Fruit fly (Drosophila melanogaster): Measurements from ENCODE around the gene rod.

Gene rod

DNA sequence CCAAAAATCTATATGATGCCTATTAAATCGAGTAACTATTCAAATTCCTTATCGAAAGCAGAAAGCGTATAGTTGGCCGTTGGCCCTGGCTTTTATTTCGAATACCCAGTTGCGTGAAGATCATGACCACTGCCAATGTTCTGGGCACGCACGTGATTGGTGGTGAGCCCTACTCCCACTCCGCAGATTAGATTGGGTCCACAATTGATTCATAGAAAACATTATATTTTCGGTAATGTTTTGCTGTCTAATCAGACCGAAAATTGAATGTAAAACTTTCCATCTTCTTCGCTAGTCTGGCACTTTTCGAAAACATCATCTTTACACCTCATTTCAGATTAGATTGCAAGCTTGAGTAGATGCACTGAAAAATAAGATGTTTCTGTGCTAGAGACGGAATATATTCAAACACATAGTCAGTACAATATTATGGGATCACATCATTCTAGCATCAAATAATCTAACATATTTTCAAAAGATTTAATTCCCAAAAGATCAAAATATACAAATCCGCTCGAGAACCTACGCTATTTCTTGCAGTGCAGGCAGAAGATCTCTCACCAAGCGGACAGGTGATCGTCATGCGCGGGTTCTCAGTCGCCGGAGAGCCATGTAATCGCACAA lies 11.6 kb downstream of the rod start, which contains the start of gene CG1774 (continued):
- TF ChIP-seq HLH3B (GFP tag; IDR thresholded peaks at IDR 0.05) = peak; percentile 72
- TF ChIP-seq CG30403 (GFP tag; optimal IDR thresholded peaks at IDR 0.05) = peak; percentile 84
- no peak for TF ChIP-seq CG3726 (GFP tag; IDR thresholded peaks at IDR 0.05)
- TF ChIP-seq Trl (optimal IDR thresholded peaks at IDR 0.05) = peak in 1 of 2 experiments; percentile 13
- TF ChIP-seq Trl (GFP tag; optimal IDR thresholded peaks at IDR 0.05) = peak; percentile 78
- peak; percentile 57 for TF ChIP-seq ap (GFP tag; IDR thresholded peaks at IDR 0.05)
- TF ChIP-seq tin (GFP tag; optimal IDR thresholded peaks at IDR 0.05) = peak; percentile 65
- peak; percentile 43 for TF ChIP-seq CG8281 (tag; optimal IDR thresholded peaks at IDR 0.05)
- TF ChIP-seq prd (optimal IDR thresholded peaks at IDR 0.05) = no peak
- TF ChIP-seq prd (GFP tag; IDR thresholded peaks at IDR 0.05) = peak; percentile 78
- TF ChIP-seq YL-1 (GFP tag; optimal IDR thresholded peaks at IDR 0.05) = peak; percentile 45
- TF ChIP-seq cg (GFP tag; optimal IDR thresholded peaks at IDR 0.05) = no peak
- no peak for TF ChIP-seq NC2α (GFP tag; optimal IDR thresholded peaks at IDR 0.05)
- no peak for TF ChIP-seq CG13287 (GFP tag; IDR thresholded peaks at IDR 0.05; ENCODE audit: partially characterized antibody)
- peak; percentile 79 for TF ChIP-seq CoRest (tag; optimal IDR thresholded peaks at IDR 0.05)
- TF ChIP-seq CG6272 (GFP tag; IDR thresholded peaks at IDR 0.05) = peak; percentile 57
- TF ChIP-seq CG12219 (GFP tag; optimal IDR thresholded peaks at IDR 0.05) = peak; percentile 66
- peak; percentile 81 for TF ChIP-seq lmd (GFP tag; IDR thresholded peaks at IDR 0.05)
- peak; percentile 24 for TF ChIP-seq CG12299 (tag; optimal IDR thresholded peaks at IDR 0.05)
- TF ChIP-seq CG6689 (GFP tag; IDR thresholded peaks at IDR 0.05) = peak; percentile 31; the same call in 1 of the 2 replicates
- peak; percentile 88 for TF ChIP-seq Fer1 (GFP tag; optimal IDR thresholded peaks at IDR 0.05)
- TF ChIP-seq Atf-2 (GFP tag; optimal IDR thresholded peaks at IDR 0.05) = peak; percentile 60
- peak; percentile 53 for TF ChIP-seq Asciz (GFP tag; optimal IDR thresholded peaks at IDR 0.05)
- TF ChIP-seq Awh (GFP tag; IDR thresholded peaks at IDR 0.05) = peak; percentile 47; the same call in 1 of the 2 replicates
- peak; percentile 52 for TF ChIP-seq NC2β (GFP tag; optimal IDR thresholded peaks at IDR 0.05)
- TF ChIP-seq E2f2 (GFP tag; IDR thresholded peaks at IDR 0.05) = peak; percentile 44
- peak; percentile 43 for TF ChIP-seq dmrt11E (tag; optimal IDR thresholded peaks at IDR 0.05)
- TF ChIP-seq en (GFP tag; optimal IDR thresholded peaks at IDR 0.05) = peak; percentile 52
- peak; percentile 67 for TF ChIP-seq D19B (GFP tag; optimal IDR thresholded peaks at IDR 0.05)
- peak; percentile 47 for TF ChIP-seq CG10274 (GFP tag; optimal IDR thresholded peaks at IDR 0.05)
- TF ChIP-seq fd64A (GFP tag; optimal IDR thresholded peaks at IDR 0.05) = no peak
- TF ChIP-seq Rx (GFP tag; IDR thresholded peaks at IDR 0.05) = no peak; the same call in 1 of the 2 replicates
- TF ChIP-seq zen (tag; optimal IDR thresholded peaks at IDR 0.05) = peak; percentile 53
- TF ChIP-seq jigr1 (GFP tag; IDR thresholded peaks at IDR 0.05) = 0 out of 3 replicates have a peak, but pooled peaks have one; percentile 24
- TF ChIP-seq Sox100B (GFP tag; optimal IDR thresholded peaks at IDR 0.05) = peak; percentile 28
- peak; percentile 50 for TF ChIP-seq Fer2 (tag; optimal IDR thresholded peaks at IDR 0.05)
- peak; percentile 37 for TF ChIP-seq trem (tag; optimal IDR thresholded peaks at IDR 0.05)
- TF ChIP-seq sna (GFP tag; IDR thresholded peaks at IDR 0.05; ENCODE audit: partially characterized antibody) = no peak
- TF ChIP-seq Ets97D (GFP tag; optimal IDR thresholded peaks at IDR 0.05) = peak; percentile 26
- TF ChIP-seq Doc3 (GFP tag; IDR thresholded peaks at IDR 0.05; ENCODE audit: partially characterized antibody) = no peak
- peak; percentile 96 for TF ChIP-seq CG2120 (GFP tag; optimal IDR thresholded peaks at IDR 0.05)
- no peak for TF ChIP-seq Dip2 (GFP tag; IDR thresholded peaks at IDR 0.05)
- peak; percentile 63 for TF ChIP-seq H2.0 (GFP tag; IDR thresholded peaks at IDR 0.05)
- peak; percentile 49 for TF ChIP-seq Bdp1 (GFP tag; optimal IDR thresholded peaks at IDR 0.05)
- TF ChIP-seq CG17612 (GFP tag; IDR thresholded peaks at IDR 0.05) = peak; percentile 53; the same call in 1 of the 2 replicates
- TF ChIP-seq NK7.1 (GFP tag; optimal IDR thresholded peaks at IDR 0.05) = peak; percentile 45
- TF ChIP-seq Dp (GFP tag; optimal IDR thresholded peaks at IDR 0.05) = no peak
- TF ChIP-seq ken (GFP tag; IDR thresholded peaks at IDR 0.05) = 0 out of 3 replicates have a peak, but pooled peaks have one; percentile 36
- peak; percentile 33 for TF ChIP-seq CG9437 (GFP tag; optimal IDR thresholded peaks at IDR 0.05)
- TF ChIP-seq onecut (GFP tag; IDR thresholded peaks at IDR 0.05) = 0 out of 2 replicates have a peak, but pooled peaks have one; percentile 22
- TF ChIP-seq HmgD (GFP tag; optimal IDR thresholded peaks at IDR 0.05) = peak; percentile 47

All from whole organism, embryonic.